Worm (Caenorhabditis elegans) whole organism, L1 larva: ENCODE measurements around the gene C12D12.3.

Source experiments
- C16A3.4 ChIP-seq: fragments of 150-350 bp; optimal IDR thresholded peaks from 2 replicates; lab custom pipeline; 2014; ENCODE audit warnings: missing biosample characterization, missing genetic modification characterization
- aly-2 ChIP-seq: fragments of 150-350 bp; optimal IDR thresholded peaks from 2 replicates; lab custom pipeline; 2014; ENCODE audit warnings: missing biosample characterization, missing genetic modification characterization
- blmp-1 ChIP-seq: fragments of 150-350 bp; optimal IDR thresholded peaks from 2 replicates; lab custom pipeline; 2014; ENCODE audit warnings: missing biosample characterization, missing genetic modification characterization
- ceh-88 ChIP-seq: fragments of 200-800 bp; sonication (Bioruptor generic); IDR thresholded peaks from 2 replicates; pipeline ENCODE4 v1.3.6; 2022; ENCODE audit warnings: missing genetic modification characterization, missing compliant biosample characterization
- ces-1 ChIP-seq: fragments of 150-350 bp; optimal IDR thresholded peaks from 2 replicates; lab custom pipeline; 2014; ENCODE audit warnings: missing biosample characterization, missing genetic modification reagents, missing genetic modification characterization
- dsc-1 ChIP-seq: sonication (generic microtip); optimal IDR thresholded peaks from 2 replicates; lab custom pipeline; 2016; ENCODE audit warnings: mild to moderate bottlenecking, missing genetic modification characterization, missing compliant biosample characterization
- efl-1 ChIP-seq, 4 experiments: fragments of 150-350 bp; optimal IDR thresholded peaks in 3 of 4; peaks in 1 of 4; 1 replicate in 1 of 4; 2 replicates in 3 of 4; lab custom pipeline; 2014; ENCODE audit warnings: missing biosample characterization in 2 of 4, missing genetic modification characterization in 2 of 4, missing genetic modification reagents in 2 of 4
- egl-13 ChIP-seq: sonication (generic microtip); optimal IDR thresholded peaks from 2 replicates; lab custom pipeline; 2016; ENCODE audit warnings: missing genotype, missing genetic modification reagents, missing genetic modification characterization, missing compliant biosample characterization
- egl-27 ChIP-seq, 2 experiments: fragments of 150-350 bp in 1 of 2; sonication (generic microtip); optimal IDR thresholded peaks; 3 replicates each; lab custom pipeline; 2017 to 2018; ENCODE audit warnings: missing biosample characterization in 2 of 2, missing genetic modification characterization in 2 of 2, missing genetic modification reagents in 2 of 2
- elt-3 ChIP-seq, 6 experiments: fragments of 150-350 bp in 1 of 6; sonication (generic microtip); optimal IDR thresholded peaks; 2 replicates each; lab custom pipeline; 2017 to 2018; ENCODE audit warnings: missing biosample characterization in 6 of 6, missing genetic modification characterization in 6 of 6, inconsistent platforms in 1 of 6
- fos-1 ChIP-seq: fragments of 150-350 bp; optimal IDR thresholded peaks from 2 replicates; lab custom pipeline; 2014; ENCODE audit warnings: missing biosample characterization, missing genetic modification characterization
- jun-1 ChIP-seq: fragments of 150-350 bp; optimal IDR thresholded peaks from 2 replicates; lab custom pipeline; 2014; ENCODE audit warnings: missing biosample characterization, missing genetic modification reagents, missing genetic modification characterization
- lin-14 ChIP-seq: fragments of 200-800 bp; sonication (Bioruptor generic); optimal IDR thresholded peaks from 2 replicates; lab custom pipeline; 2018; ENCODE audit warnings: mild to moderate bottlenecking, missing genetic modification characterization, moderate library complexity, missing compliant biosample characterization
- lir-3 ChIP-seq: sonication (generic microtip); optimal IDR thresholded peaks from 2 replicates; lab custom pipeline; 2016; ENCODE audit warnings: mild to moderate bottlenecking, missing genetic modification characterization, moderate library complexity, missing compliant biosample characterization; ENCODE audit not compliant: poor library complexity
- lsy-2 ChIP-seq, 2 experiments: fragments of 150-350 bp; optimal IDR thresholded peaks; 2 replicates each; lab custom pipeline; 2014; ENCODE audit warnings: missing biosample characterization in 2 of 2, missing genetic modification characterization in 2 of 2
- mab-9 ChIP-seq: fragments of 200-800 bp; sonication (Bioruptor generic); IDR thresholded peaks from 2 replicates; pipeline ENCODE4 v1.3.6; 2022; ENCODE audit warnings: missing genetic modification reagents, missing genetic modification characterization, missing compliant biosample characterization
- mdl-1 ChIP-seq, 2 experiments: fragments of 150-350 bp; optimal IDR thresholded peaks; 2 replicates each; lab custom pipeline; 2014 to 2017; ENCODE audit warnings: missing biosample characterization in 2 of 2, missing genetic modification characterization in 2 of 2, inconsistent platforms in 1 of 2
- mep-1 ChIP-seq: fragments of 150-350 bp; optimal IDR thresholded peaks from 2 replicates; lab custom pipeline; 2014; ENCODE audit warnings: missing biosample characterization, missing genetic modification characterization
- nhr-19 ChIP-seq: fragments of 200-800 bp; sonication (Bioruptor generic); conservative IDR thresholded peaks from 2 replicates; pipeline ENCODE4 v1.3.6; 2022; ENCODE audit warnings: missing genetic modification characterization, missing compliant biosample characterization
- nhr-20 ChIP-seq: sonication (generic microtip); optimal IDR thresholded peaks from 2 replicates; lab custom pipeline; 2016; ENCODE audit warnings: mild to moderate bottlenecking, missing genetic modification characterization, missing compliant biosample characterization
- nhr-71 ChIP-seq: sonication (generic microtip); optimal IDR thresholded peaks from 2 replicates; lab custom pipeline; 2016; ENCODE audit warnings: mild to moderate bottlenecking, missing genetic modification characterization, moderate library complexity, missing compliant biosample characterization
- nhr-90 ChIP-seq: sonication (generic microtip); optimal IDR thresholded peaks from 2 replicates; lab custom pipeline; 2016; ENCODE audit warnings: mild to moderate bottlenecking, missing genetic modification characterization, missing compliant biosample characterization; ENCODE audit not compliant: poor library complexity
- pqm-1 ChIP-seq: sonication (generic microtip); optimal IDR thresholded peaks from 3 replicates; lab custom pipeline; 2017; ENCODE audit warnings: missing biosample characterization, missing genetic modification characterization
- rnt-1 ChIP-seq: sonication (generic microtip); optimal IDR thresholded peaks from 2 replicates; lab custom pipeline; 2016; ENCODE audit warnings: mild to moderate bottlenecking, missing genetic modification characterization, moderate library complexity, missing compliant biosample characterization
- skn-1 ChIP-seq: fragments of 150-350 bp; optimal IDR thresholded peaks from 2 replicates; lab custom pipeline; 2014; ENCODE audit warnings: missing biosample characterization, missing genetic modification characterization
- snpc-4 ChIP-seq: fragments of 150-350 bp; optimal IDR thresholded peaks from 2 replicates; lab custom pipeline; 2014; ENCODE audit warnings: missing biosample characterization, missing genetic modification characterization
- snu-23 ChIP-seq: sonication (generic microtip); optimal IDR thresholded peaks from 2 replicates; lab custom pipeline; 2016; ENCODE audit warnings: missing genetic modification characterization, missing compliant biosample characterization
- sox-4 ChIP-seq: sonication (generic microtip); optimal IDR thresholded peaks from 2 replicates; lab custom pipeline; 2016; ENCODE audit warnings: missing genetic modification characterization, missing compliant biosample characterization
- sptf-1 ChIP-seq: fragments of 150-350 bp; optimal IDR thresholded peaks from 2 replicates; lab custom pipeline; 2014; ENCODE audit warnings: missing biosample characterization, missing genetic modification characterization
- tlp-1 ChIP-seq: fragments of 150-350 bp; optimal IDR thresholded peaks from 2 replicates; lab custom pipeline; 2014; ENCODE audit warnings: missing biosample characterization, missing genetic modification characterization
- unc-130 ChIP-seq: fragments of 150-350 bp; optimal IDR thresholded peaks from 2 replicates; lab custom pipeline; 2017; ENCODE audit warnings: missing biosample characterization, missing genetic modification characterization, inconsistent platforms
- unc-30 ChIP-seq: sonication (generic microtip); optimal IDR thresholded peaks from 2 replicates; lab custom pipeline; 2017; ENCODE audit warnings: missing biosample characterization, missing genetic modification characterization
- unc-62 ChIP-seq: fragments of 150-350 bp; optimal IDR thresholded peaks from 2 replicates; lab custom pipeline; 2014; ENCODE audit warnings: missing biosample characterization, missing genetic modification reagents, missing genetic modification characterization
- unc-98 ChIP-seq: fragments of 200-800 bp; sonication (Bioruptor generic); IDR thresholded peaks from 2 replicates; pipeline ENCODE4 v1.3.6; 2022; ENCODE audit warnings: missing genetic modification characterization, missing compliant biosample characterization
- vab-15 ChIP-seq: sonication (generic microtip); optimal IDR thresholded peaks from 2 replicates; lab custom pipeline; 2017; ENCODE audit warnings: missing genotype, mild to moderate bottlenecking, missing genetic modification characterization, missing compliant biosample characterization
- xbp-1 ChIP-seq: sonication (generic microtip); optimal IDR thresholded peaks from 2 replicates; lab custom pipeline; 2016; ENCODE audit warnings: missing genetic modification characterization, missing compliant biosample characterization

The C12D12.3 gene

ce11 chrX:3536302-3537251 is 47.5 kb downstream of the C12D12.3 start:
- TF ChIP-seq fos-1 (tag; lab: Kevin White, UChicago) (no peak), unc-98 (no peak), nhr-20 (tag; lab: Kevin White, UChicago) (peak; percentile 12), mab-9 (GFP tag; lab: Robert Waterston, UW) (no peak), xbp-1 (tag; lab: Kevin White, UChicago) (no peak), unc-62 (GFP tag; lab: Kevin White, UChicago) (no peak), tlp-1 (no peak), nhr-19 (peak; percentile 46; the same call in 1 of the 2 replicates), blmp-1 (tag; lab: Kevin White, UChicago) (peak; percentile 46), vab-15 (tag; lab: Kevin White, UChicago) (no peak), lsy-2 (tag; optimal IDR thresholded peaks at IDR 0.05; lab: Kevin White, UChicago) (peak in 1 of 2 experiments; percentile 43), rnt-1 (tag; lab: Kevin White, UChicago) (peak; percentile 77), elt-3 (tag; optimal IDR thresholded peaks at IDR 0.05; lab: Kevin White, UChicago) (no peak), snu-23 (GFP tag; lab: Kevin White, UChicago) (peak; percentile 32), lin-14 (GFP tag; lab: Kevin White, UChicago) (peak; percentile 75), nhr-90 (tag; lab: Kevin White, UChicago) (no peak), nhr-71 (tag; lab: Kevin White, UChicago) (peak; percentile 61), dsc-1 (peak; percentile 15), unc-130 (tag; lab: Kevin White, UChicago) (peak; percentile 10), jun-1 (no peak), pqm-1 (tag; lab: Kevin White, UChicago) (no peak), mdl-1 (tag; optimal IDR thresholded peaks at IDR 0.05; lab: Kevin White, UChicago) (peak in 1 of 2 experiments; percentile 19), unc-30 (no peak), efl-1 (optimal IDR thresholded peaks at IDR 0.05; lab: Kevin White, UChicago) (no peak), efl-1 (GFP tag; optimal IDR thresholded peaks at IDR 0.05 in 1 of 2; lab: Kevin White, UChicago) (peak in 1 of 2 experiments; percentile 91), ceh-88 (GFP tag; lab: Robert Waterston, UW) (no peak), mep-1 (tag; lab: Kevin White, UChicago) (no peak), egl-27 (tag; optimal IDR thresholded peaks at IDR 0.05; lab: Kevin White, UChicago) (no peak), sox-4 (tag; lab: Kevin White, UChicago) (no peak)

ce11 chrX:3537335-3537734 is 48.2 kb downstream of the C12D12.3 start, which contains the start of gene gyg-1:
Gene gyg-1, plus strand, starts transcription at chrX:3537635.
- TF ChIP-seq egl-13 = no peak

- no peak for TF ChIP-seq ces-1
- TF ChIP-seq lsy-2 (tag; optimal IDR thresholded peaks at IDR 0.05; lab: Kevin White, UChicago) = no peak
- TF ChIP-seq skn-1 = no peak
- TF ChIP-seq snu-23 (GFP tag; lab: Kevin White, UChicago) = no peak
- TF ChIP-seq snpc-4 = no peak
- no peak for TF ChIP-seq sptf-1 (tag; lab: Kevin White, UChicago)
- TF ChIP-seq aly-2 (tag; lab: Kevin White, UChicago) = no peak
- no peak for TF ChIP-seq mdl-1 (tag; optimal IDR thresholded peaks at IDR 0.05; lab: Kevin White, UChicago)
- no peak for TF ChIP-seq C16A3.4 (tag; lab: Kevin White, UChicago)
- TF ChIP-seq lir-3 (tag; lab: Kevin White, UChicago) = no peak
- TF ChIP-seq pqm-1 (tag; lab: Kevin White, UChicago) = no peak
- no peak for TF ChIP-seq unc-130 (tag; lab: Kevin White, UChicago)
These were observed 49.0 kb downstream of the C12D12.3 start for ce11 chrX:3538067-3538466.
